Fruit fly (Drosophila melanogaster) whole organism, embryonic: ENCODE results near the gene CG43439.

Source experiments
- Adf1 ChIP-seq: fragments of 200-800 bp; sonication (Bioruptor generic); IDR thresholded peaks from 2 replicates; pipeline ENCODE4 v1.3.6; 2022; ENCODE audit warnings: missing biosample characterization, missing genetic modification characterization
- BtbVII ChIP-seq: fragments of 200-800 bp; sonication (Bioruptor generic); optimal IDR thresholded peaks from 3 replicates; lab custom pipeline; 2017; ENCODE audit warnings: missing biosample characterization, mild to moderate bottlenecking, missing genetic modification characterization
- CG10321 ChIP-seq: fragments of 200-800 bp; sonication (Bioruptor generic); IDR thresholded peaks from 2 replicates; pipeline ENCODE4 v1.3.6; 2022; ENCODE audit warnings: missing biosample characterization, missing genetic modification characterization
- CG10366 ChIP-seq: fragments of 200-800 bp; sonication (Bioruptor generic); IDR thresholded peaks from 2 replicates; pipeline ENCODE4 v1.3.6; 2022; ENCODE audit warnings: missing biosample characterization, missing genetic modification characterization
- CG11085 ChIP-seq: fragments of 200-800 bp; sonication (Bioruptor generic); IDR thresholded peaks from 2 replicates; pipeline ENCODE4 v1.3.6; 2022; ENCODE audit warnings: missing biosample characterization, missing genetic modification characterization
- CG11723 ChIP-seq: fragments of 200-800 bp; sonication (Bioruptor generic); optimal IDR thresholded peaks from 2 replicates; lab custom pipeline; 2017; ENCODE audit warnings: missing biosample characterization, mild to moderate bottlenecking, missing genetic modification characterization
- CG13123 ChIP-seq: fragments of 200-800 bp; sonication (Bioruptor generic); optimal IDR thresholded peaks from 2 replicates; lab custom pipeline; 2016; ENCODE audit warnings: missing biosample characterization, missing genetic modification characterization
- CG13624 ChIP-seq: fragments of 200-800 bp; sonication (Bioruptor generic); optimal IDR thresholded peaks from 2 replicates; lab custom pipeline; 2016; ENCODE audit warnings: missing biosample characterization, missing genetic modification characterization
- CG13775 ChIP-seq: fragments of 200-800 bp; sonication (Bioruptor generic); optimal IDR thresholded peaks from 3 replicates; lab custom pipeline; 2017; ENCODE audit warnings: missing biosample characterization, mild to moderate bottlenecking, missing genetic modification characterization
- CG1603 ChIP-seq: fragments of 200-800 bp; sonication (Bioruptor generic); optimal IDR thresholded peaks from 2 replicates; lab custom pipeline; 2019; ENCODE audit warnings: missing biosample characterization, mild to moderate bottlenecking, missing genetic modification characterization, moderate library complexity
- CG1647 ChIP-seq: fragments of 200-800 bp; sonication (Bioruptor generic); optimal IDR thresholded peaks from 3 replicates; lab custom pipeline; 2016; ENCODE audit warnings: missing biosample characterization, missing genetic modification characterization
- CG16863 ChIP-seq: fragments of 200-800 bp; sonication (Bioruptor generic); optimal IDR thresholded peaks from 3 replicates; lab custom pipeline; 2016; ENCODE audit warnings: missing biosample characterization, missing genetic modification characterization
- CG2199 ChIP-seq: fragments of 200-800 bp; sonication (Bioruptor generic); IDR thresholded peaks from 3 replicates; pipeline ENCODE4 v1.3.6; 2022; ENCODE audit warnings: missing biosample characterization, missing genetic modification characterization
- CG2889 ChIP-seq: fragments of 200-800 bp; sonication (Bioruptor generic); IDR thresholded peaks from 3 replicates; pipeline ENCODE4 v1.3.6; 2022; ENCODE audit warnings: missing biosample characterization, missing genetic modification characterization
- CG32532 ChIP-seq: fragments of 200-800 bp; sonication (Bioruptor generic); IDR thresholded peaks from 2 replicates; pipeline ENCODE4 v1.3.6; 2022; ENCODE audit warnings: missing biosample characterization, missing genetic modification characterization
- CG3281 ChIP-seq: fragments of 200-800 bp; sonication (Bioruptor generic); optimal IDR thresholded peaks from 3 replicates; lab custom pipeline; 2017; ENCODE audit warnings: missing biosample characterization, mild to moderate bottlenecking, missing genetic modification characterization
- CG33213 ChIP-seq: fragments of 200-800 bp; sonication (Bioruptor generic); optimal IDR thresholded peaks from 3 replicates; lab custom pipeline; 2016; ENCODE audit warnings: missing biosample characterization, missing genetic modification characterization
- CG3726 ChIP-seq: fragments of 200-800 bp; sonication (Bioruptor generic); IDR thresholded peaks from 3 replicates; pipeline ENCODE4, ENCODE4 v1.3.6; 2022; ENCODE audit warnings: missing biosample characterization, missing genetic modification characterization
- CG3838 ChIP-seq: fragments of 200-800 bp; sonication (Bioruptor generic); optimal IDR thresholded peaks from 3 replicates; lab custom pipeline; 2016; ENCODE audit warnings: missing biosample characterization, missing genetic modification characterization
- CG43689 ChIP-seq: fragments of 200-800 bp; sonication (Bioruptor generic); IDR thresholded peaks from 2 replicates; pipeline ENCODE4 v1.3.6; 2022; ENCODE audit warnings: missing biosample characterization, missing genetic modification characterization
- CG4617 ChIP-seq: fragments of 200-800 bp; sonication (Bioruptor generic); optimal IDR thresholded peaks from 3 replicates; lab custom pipeline; 2016; ENCODE audit warnings: missing biosample characterization, missing genetic modification characterization, borderline replicate concordance
- CG6654 ChIP-seq: fragments of 200-800 bp; sonication (Bioruptor generic); optimal IDR thresholded peaks from 2 replicates; lab custom pipeline; 2017; ENCODE audit warnings: missing biosample characterization, mild to moderate bottlenecking, missing genetic modification characterization
- CG7745 ChIP-seq: fragments of 200-800 bp; sonication (Bioruptor generic); optimal IDR thresholded peaks from 2 replicates; lab custom pipeline; 2018; ENCODE audit warnings: missing biosample characterization, mild to moderate bottlenecking, missing genetic modification characterization, moderate library complexity
- CG8924 ChIP-seq: fragments of 200-800 bp; optimal IDR thresholded peaks from 3 replicates; lab custom pipeline; 2019; ENCODE audit warnings: missing biosample characterization, mild to moderate bottlenecking, missing genetic modification characterization, moderate library complexity
- CG9876 ChIP-seq: fragments of 200-800 bp; sonication (Bioruptor generic); optimal IDR thresholded peaks from 2 replicates; lab custom pipeline; 2016; ENCODE audit warnings: missing biosample characterization, missing genetic modification characterization
- Dip3 ChIP-seq: fragments of 200-800 bp; sonication (Bioruptor generic); optimal IDR thresholded peaks from 3 replicates; lab custom pipeline; 2016; ENCODE audit warnings: missing biosample characterization, missing genetic modification characterization
- HHEX ChIP-seq: fragments of 200-800 bp; sonication (Bioruptor generic); optimal IDR thresholded peaks from 3 replicates; lab custom pipeline; 2017; ENCODE audit warnings: missing biosample characterization, mild to moderate bottlenecking, missing genetic modification characterization, missing genetic modification reagents
- HLHmδ ChIP-seq: fragments of 200-800 bp; sonication (Bioruptor generic); optimal IDR thresholded peaks from 2 replicates; lab custom pipeline; 2018; ENCODE audit warnings: missing biosample characterization, mild to moderate bottlenecking, missing genetic modification characterization, moderate library complexity
- Hr78 ChIP-seq, 2 experiments: fragments of 200-800 bp in 1 of 2; fragments of >200 bp in 1 of 2; sonication (Bioruptor generic) in 1 of 2; optimal IDR thresholded peaks; 2 replicates each; lab custom pipeline; 2017 to 2019; ENCODE audit warnings: missing biosample characterization in 2 of 2, missing genetic modification characterization in 2 of 2, mild to moderate bottlenecking in 1 of 2, moderate library complexity in 1 of 2
- MBD-R2 ChIP-seq: fragments of 200-800 bp; sonication (Bioruptor generic); IDR thresholded peaks from 2 replicates; pipeline ENCODE4 v1.3.6; 2022; ENCODE audit warnings: missing biosample characterization, missing genetic modification characterization
- Neu2 ChIP-seq: fragments of 200-800 bp; sonication (Bioruptor generic); optimal IDR thresholded peaks from 3 replicates; lab custom pipeline; 2016; ENCODE audit warnings: missing biosample characterization, missing genetic modification characterization, borderline replicate concordance
- Nf-YA ChIP-seq: fragments of 200-800 bp; sonication (Bioruptor generic); IDR thresholded peaks from 2 replicates; pipeline ENCODE4 v1.3.6; 2022; ENCODE audit warnings: missing biosample characterization, missing genetic modification characterization
- Nf-YC ChIP-seq: fragments of 200-800 bp; optimal IDR thresholded peaks from 3 replicates; lab custom pipeline; 2019; ENCODE audit warnings: missing biosample characterization, mild to moderate bottlenecking, missing genetic modification characterization, moderate library complexity
- Side ChIP-seq: fragments of 200-800 bp; sonication (Bioruptor generic); optimal IDR thresholded peaks from 2 replicates; lab custom pipeline; 2016; ENCODE audit warnings: missing biosample characterization, missing genetic modification characterization
- Sry-δ ChIP-seq: fragments of 200-800 bp; sonication (Bioruptor generic); optimal IDR thresholded peaks from 2 replicates; lab custom pipeline; 2016; ENCODE audit warnings: missing biosample characterization, missing genetic modification characterization
- Usf ChIP-seq: fragments of 200-800 bp; sonication (Bioruptor generic); optimal IDR thresholded peaks from 2 replicates; lab custom pipeline; 2017; ENCODE audit warnings: missing genotype, missing biosample characterization, missing genetic modification characterization
- Vsx1 ChIP-seq: fragments of 200-800 bp; sonication (Bioruptor generic); optimal IDR thresholded peaks from 2 replicates; lab custom pipeline; 2017; ENCODE audit warnings: missing biosample characterization, mild to moderate bottlenecking, missing genetic modification characterization, missing genetic modification reagents
- Xbp1 ChIP-seq: fragments of 200-800 bp; sonication (Bioruptor generic); optimal IDR thresholded peaks from 3 replicates; lab custom pipeline; 2016; ENCODE audit warnings: missing biosample characterization, mild to moderate bottlenecking, missing genetic modification characterization
- corto ChIP-seq: fragments of 200-800 bp; sonication (Bioruptor generic); optimal IDR thresholded peaks from 2 replicates; lab custom pipeline; 2016; ENCODE audit warnings: missing biosample characterization, mild to moderate bottlenecking, missing genetic modification characterization, moderate library complexity
- cwo ChIP-seq: fragments of 200-800 bp; sonication (Bioruptor generic); optimal IDR thresholded peaks from 3 replicates; lab custom pipeline; 2017; ENCODE audit warnings: missing biosample characterization, missing genetic modification characterization, mild to moderate bottlenecking, moderate library complexity, missing genetic modification reagents
- esg ChIP-seq: fragments of 200-800 bp; sonication (Bioruptor generic); conservative IDR thresholded peaks from 2 replicates; pipeline ENCODE4 v1.3.6; 2022; ENCODE audit warnings: missing biosample characterization, missing genetic modification characterization
- fd96Cb ChIP-seq: fragments of 200-800 bp; sonication (Bioruptor generic); optimal IDR thresholded peaks from 2 replicates; lab custom pipeline; 2018; ENCODE audit warnings: missing biosample characterization, mild to moderate bottlenecking, missing genetic modification characterization, moderate library complexity
- jigr1 ChIP-seq: fragments of 200-800 bp; sonication (Bioruptor generic); IDR thresholded peaks from 3 replicates; pipeline ENCODE4 v1.3.6; 2022; ENCODE audit warnings: missing biosample characterization, missing genetic modification characterization
- lab ChIP-seq: fragments of 200-800 bp; sonication (Bioruptor generic); optimal IDR thresholded peaks from 3 replicates; lab custom pipeline; 2017; ENCODE audit warnings: missing biosample characterization, missing genetic modification characterization, mild to moderate bottlenecking, moderate library complexity, missing genetic modification reagents
- scrt ChIP-seq: fragments of 200-800 bp; sonication (Bioruptor generic); optimal IDR thresholded peaks from 2 replicates; lab custom pipeline; 2018; ENCODE audit warnings: missing biosample characterization, mild to moderate bottlenecking, missing genetic modification characterization, moderate library complexity
- shn ChIP-seq: fragments of 200-800 bp; sonication (Bioruptor generic); optimal IDR thresholded peaks from 3 replicates; lab custom pipeline; 2016; ENCODE audit warnings: missing biosample characterization, missing genetic modification characterization
- sob ChIP-seq: fragments of 200-800 bp; sonication (Bioruptor generic); IDR thresholded peaks from 2 replicates; pipeline ENCODE4 v1.3.6; 2022; ENCODE audit warnings: missing biosample characterization, missing genetic modification characterization
- usp ChIP-seq: fragments of >200 bp; optimal IDR thresholded peaks from 2 replicates; lab custom pipeline; 2017; ENCODE audit warnings: missing biosample characterization, missing genetic modification characterization
- zf30C ChIP-seq: fragments of 200-800 bp; sonication (Bioruptor generic); optimal IDR thresholded peaks from 3 replicates; lab custom pipeline; 2018; ENCODE audit warnings: missing biosample characterization, mild to moderate bottlenecking, missing genetic modification characterization

The CG43439 gene

DNA sequence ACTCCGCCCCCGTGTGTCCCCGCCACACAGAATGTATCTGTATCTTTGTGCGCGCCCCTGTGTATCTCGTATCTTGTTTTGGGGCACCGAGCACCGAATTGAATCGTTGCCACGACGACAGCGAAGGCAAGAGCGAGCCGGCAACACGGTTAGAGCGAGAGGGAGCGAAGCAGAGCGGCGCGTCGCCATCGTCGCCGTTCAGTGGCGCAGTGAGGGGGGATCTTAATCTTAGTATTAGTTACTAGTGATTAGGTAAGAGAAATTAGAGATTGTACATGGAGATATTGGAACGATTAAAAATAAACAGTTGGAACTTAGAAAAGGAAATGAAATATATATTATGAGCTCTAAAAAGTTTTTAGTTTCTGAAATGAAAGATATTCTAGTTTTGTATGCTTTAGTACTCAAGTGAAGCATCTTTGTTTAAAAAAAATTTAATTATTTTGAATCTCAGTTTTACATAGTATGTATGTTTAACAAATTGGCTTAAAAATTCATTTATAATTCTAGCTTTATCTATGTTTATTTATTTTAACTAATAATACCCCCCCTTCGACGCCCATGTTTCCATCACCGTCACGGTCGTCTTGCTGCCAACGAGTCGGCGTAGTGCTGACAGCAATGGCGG, 4.7 kb upstream of the CG43439 start (continued):
- TF ChIP-seq CG43689 (GFP tag; lab: Robert Waterston, UW), result no peak; the same call in 1 of the 2 replicates
- TF ChIP-seq Vsx1 (GFP tag; lab: Kevin White, UChicago), result peak; percentile 78
- TF ChIP-seq Dip3 (GFP tag; lab: Kevin White, UChicago), result no peak
- TF ChIP-seq BtbVII, result peak; percentile 94
- TF ChIP-seq usp (GFP tag; lab: Kevin White, UChicago), result no peak
- no peak for TF ChIP-seq CG7745 (tag; lab: Kevin White, UChicago)
- TF ChIP-seq CG13123 (GFP tag; lab: Kevin White, UChicago), result peak; percentile 64
- TF ChIP-seq Side (GFP tag; lab: Kevin White, UChicago), result peak; percentile 72
- peak; percentile 97 for TF ChIP-seq Nf-YC (tag; lab: Kevin White, UChicago)
- peak; percentile 95 for TF ChIP-seq CG8924
- peak; percentile 79 for TF ChIP-seq Adf1 (GFP tag; lab: Robert Waterston, UW)
- peak; percentile 81 for TF ChIP-seq esg (GFP tag; lab: Robert Waterston, UW)
- peak; percentile 36 for TF ChIP-seq CG9876 (GFP tag; lab: Kevin White, UChicago)
- TF ChIP-seq CG1603, result peak; percentile 51
- TF ChIP-seq CG3281 (GFP tag; lab: Kevin White, UChicago), result peak; percentile 95
- TF ChIP-seq CG11723 (GFP tag; lab: Kevin White, UChicago), result peak; percentile 86
- TF ChIP-seq Sry-δ (GFP tag; lab: Kevin White, UChicago), result peak; percentile 19
- peak in 1 of 2 experiments; percentile 93 for TF ChIP-seq Hr78 (GFP tag; optimal IDR thresholded peaks at IDR 0.05; lab: Kevin White, UChicago)
- TF ChIP-seq zf30C, result no peak
- TF ChIP-seq CG32532 (GFP tag; lab: Robert Waterston, UW), result peak; percentile 82
- TF ChIP-seq CG10366 (GFP tag; lab: Robert Waterston, UW), result peak; percentile 65
- TF ChIP-seq CG4617, result peak; percentile 46
- TF ChIP-seq CG33213, result no peak
- TF ChIP-seq CG2199 (GFP tag; lab: Robert Waterston, UW), result 0 out of 3 replicates have a peak, but pooled peaks have one; percentile 11
- peak; percentile 83 for TF ChIP-seq jigr1
- TF ChIP-seq CG13624 (GFP tag; lab: Kevin White, UChicago), result peak; percentile 78
- TF ChIP-seq cwo (GFP tag; lab: Kevin White, UChicago), result peak; percentile 88
- TF ChIP-seq MBD-R2 (GFP tag; lab: Robert Waterston, UW), result peak; percentile 53; the same call in 1 of the 2 replicates
- TF ChIP-seq scrt (GFP tag; lab: Kevin White, UChicago), result peak; percentile 85
- peak; percentile 88 for TF ChIP-seq Usf (GFP tag; lab: Kevin White, UChicago)
- peak; percentile 92 for TF ChIP-seq fd96Cb (tag; lab: Kevin White, UChicago)
- peak; percentile 91 for TF ChIP-seq CG13775
- peak; percentile 92 for TF ChIP-seq HHEX (GFP tag; lab: Kevin White, UChicago)
- TF ChIP-seq Nf-YA (GFP tag; lab: Robert Waterston, UW), result peak; percentile 82
- TF ChIP-seq corto, result no peak
- no peak for TF ChIP-seq CG1647
- TF ChIP-seq CG10321 (GFP tag; lab: Robert Waterston, UW), result peak; percentile 77
- TF ChIP-seq HLHmδ (GFP tag; lab: Kevin White, UChicago), result no peak
- peak; percentile 74 for TF ChIP-seq sob (GFP tag; lab: Robert Waterston, UW)
- TF ChIP-seq Xbp1, result peak; percentile 87
- TF ChIP-seq lab (GFP tag; lab: Kevin White, UChicago), result peak; percentile 91
- TF ChIP-seq Neu2, result no peak
- TF ChIP-seq CG11085 (GFP tag; lab: Robert Waterston, UW), result peak; percentile 52; the same call in 1 of the 2 replicates
- peak; percentile 82; the same call in 2 of the 3 replicates for TF ChIP-seq CG3726 (GFP tag; lab: Robert Waterston, UW)
- TF ChIP-seq CG16863 (GFP tag; lab: Kevin White, UChicago), result peak; percentile 64
- peak; percentile 85 for TF ChIP-seq CG6654
- TF ChIP-seq CG2889 (GFP tag; lab: Robert Waterston, UW), result peak; percentile 55; the same call in 2 of the 3 replicates
- TF ChIP-seq shn, result peak; percentile 15
- no peak for TF ChIP-seq CG3838 (GFP tag; lab: Kevin White, UChicago)
